Worm (Caenorhabditis elegans) whole organism, L1 larva: ENCODE data around the gene C16D9.6.
A peak's percentile ranks its signal among the peaks of the same experiment; 100 is the strongest.

Source experiments
- C04F5.9 ChIP-seq: sonication (generic microtip); optimal IDR thresholded peaks from 2 replicates; lab custom pipeline; 2016; ENCODE audit warnings: missing genetic modification characterization, missing compliant biosample characterization
- C16A3.4 ChIP-seq: fragments of 150-350 bp; optimal IDR thresholded peaks from 2 replicates; lab custom pipeline; 2014; ENCODE audit warnings: missing biosample characterization, missing genetic modification characterization
- C34B4.2 ChIP-seq: sonication (generic microtip); optimal IDR thresholded peaks from 2 replicates; lab custom pipeline; 2017; ENCODE audit warnings: mild to moderate bottlenecking, missing genetic modification characterization, missing compliant biosample characterization
- F16B12.6 ChIP-seq: fragments of 150-350 bp; optimal IDR thresholded peaks from 2 replicates; lab custom pipeline; 2014; ENCODE audit warnings: missing biosample characterization, missing genetic modification characterization
- Y116A8C.19 ChIP-seq: sonication (generic microtip); optimal IDR thresholded peaks from 2 replicates; lab custom pipeline; 2016; ENCODE audit warnings: missing compliant biosample characterization, missing genetic modification characterization, borderline replicate concordance
- blmp-1 ChIP-seq: fragments of 150-350 bp; optimal IDR thresholded peaks from 2 replicates; lab custom pipeline; 2014; ENCODE audit warnings: missing biosample characterization, missing genetic modification characterization
- ceh-63 ChIP-seq: fragments of 200-800 bp; sonication (Bioruptor generic); optimal IDR thresholded peaks from 2 replicates; lab custom pipeline; 2018; ENCODE audit warnings: mild to moderate bottlenecking, missing genetic modification characterization, missing compliant biosample characterization
- ceh-8 ChIP-seq: fragments of 200-800 bp; sonication (Bioruptor generic); optimal IDR thresholded peaks from 2 replicates; lab custom pipeline; 2018; ENCODE audit warnings: mild to moderate bottlenecking, missing genetic modification characterization, moderate library complexity, missing compliant biosample characterization
- ceh-82 ChIP-seq, 3 experiments: fragments of 150-350 bp in 1 of 3; sonication (generic microtip) in 2 of 3; optimal IDR thresholded peaks; 2 replicates each; lab custom pipeline; 2014 to 2017; ENCODE audit warnings: missing biosample characterization in 3 of 3, missing genetic modification characterization in 3 of 3
- ceh-88 ChIP-seq: fragments of 200-800 bp; sonication (Bioruptor generic); IDR thresholded peaks from 2 replicates; pipeline ENCODE4 v1.3.6; 2022; ENCODE audit warnings: missing genetic modification characterization, missing compliant biosample characterization
- ces-1 ChIP-seq: fragments of 150-350 bp; optimal IDR thresholded peaks from 2 replicates; lab custom pipeline; 2014; ENCODE audit warnings: missing biosample characterization, missing genetic modification reagents, missing genetic modification characterization
- dpl-1 ChIP-seq, 3 experiments: fragments of 150-350 bp in 2 of 3; sonication (generic microtip) in 1 of 3; optimal IDR thresholded peaks; 2 replicates each; lab custom pipeline; 2014 to 2017; ENCODE audit warnings: missing biosample characterization in 3 of 3, missing genetic modification characterization in 3 of 3, missing genetic modification reagents in 3 of 3
- efl-1 ChIP-seq, 4 experiments: fragments of 150-350 bp; optimal IDR thresholded peaks in 3 of 4; peaks in 1 of 4; 1 replicate in 1 of 4; 2 replicates in 3 of 4; lab custom pipeline; 2014; ENCODE audit warnings: missing biosample characterization in 2 of 4, missing genetic modification characterization in 2 of 4, missing genetic modification reagents in 2 of 4
- egl-13 ChIP-seq: sonication (generic microtip); optimal IDR thresholded peaks from 2 replicates; lab custom pipeline; 2016; ENCODE audit warnings: missing genotype, missing genetic modification reagents, missing genetic modification characterization, missing compliant biosample characterization
- elt-2 ChIP-seq: sonication (generic microtip); optimal IDR thresholded peaks from 2 replicates; lab custom pipeline; 2016; ENCODE audit warnings: missing genetic modification characterization, mild to moderate bottlenecking, inconsistent platforms, missing compliant biosample characterization, missing genetic modification reagents
- elt-3 ChIP-seq, 6 experiments: fragments of 150-350 bp in 1 of 6; sonication (generic microtip); optimal IDR thresholded peaks; 2 replicates each; lab custom pipeline; 2017 to 2018; ENCODE audit warnings: missing biosample characterization in 6 of 6, missing genetic modification characterization in 6 of 6, inconsistent platforms in 1 of 6
- fkh-10 ChIP-seq: sonication (generic microtip); optimal IDR thresholded peaks from 2 replicates; lab custom pipeline; 2017; ENCODE audit warnings: missing biosample characterization, missing genetic modification reagents, missing genetic modification characterization
- fos-1 ChIP-seq: fragments of 150-350 bp; optimal IDR thresholded peaks from 2 replicates; lab custom pipeline; 2014; ENCODE audit warnings: missing biosample characterization, missing genetic modification characterization
- grh-1 ChIP-seq: fragments of 200-800 bp; sonication (Bioruptor generic); IDR thresholded peaks from 2 replicates; pipeline ENCODE4 v1.3.6; 2022; ENCODE audit warnings: missing genetic modification reagents, missing genetic modification characterization, missing compliant biosample characterization
- hlh-17 ChIP-seq: fragments of 200-800 bp; sonication (Bioruptor generic); optimal IDR thresholded peaks from 2 replicates; lab custom pipeline; 2018; ENCODE audit warnings: missing genetic modification characterization, mild to moderate bottlenecking, missing compliant biosample characterization, moderate library complexity, borderline replicate concordance
- irx-1 ChIP-seq: sonication (generic microtip); optimal IDR thresholded peaks from 2 replicates; lab custom pipeline; 2016; ENCODE audit warnings: missing genetic modification characterization, missing compliant biosample characterization
- jun-1 ChIP-seq: fragments of 150-350 bp; optimal IDR thresholded peaks from 2 replicates; lab custom pipeline; 2014; ENCODE audit warnings: missing biosample characterization, missing genetic modification reagents, missing genetic modification characterization
- lin-13 ChIP-seq: fragments of 150-350 bp; optimal IDR thresholded peaks from 2 replicates; lab custom pipeline; 2014; ENCODE audit warnings: missing biosample characterization, missing genetic modification reagents, missing genetic modification characterization
- lin-35 ChIP-seq, 2 experiments: fragments of 150-350 bp; optimal IDR thresholded peaks; 2 replicates each; lab custom pipeline; 2014; ENCODE audit warnings: missing biosample characterization in 2 of 2, missing genetic modification characterization in 2 of 2, missing genetic modification reagents in 2 of 2
- lsy-2 ChIP-seq, 2 experiments: fragments of 150-350 bp; optimal IDR thresholded peaks; 2 replicates each; lab custom pipeline; 2014; ENCODE audit warnings: missing biosample characterization in 2 of 2, missing genetic modification characterization in 2 of 2
- mdl-1 ChIP-seq, 2 experiments: fragments of 150-350 bp; optimal IDR thresholded peaks; 2 replicates each; lab custom pipeline; 2014 to 2017; ENCODE audit warnings: missing biosample characterization in 2 of 2, missing genetic modification characterization in 2 of 2, inconsistent platforms in 1 of 2
- mep-1 ChIP-seq: fragments of 150-350 bp; optimal IDR thresholded peaks from 2 replicates; lab custom pipeline; 2014; ENCODE audit warnings: missing biosample characterization, missing genetic modification characterization
- nhr-11 ChIP-seq: fragments of 150-350 bp; optimal IDR thresholded peaks from 2 replicates; lab custom pipeline; 2014; ENCODE audit warnings: missing biosample characterization, missing genetic modification characterization
- nhr-19 ChIP-seq: fragments of 200-800 bp; sonication (Bioruptor generic); conservative IDR thresholded peaks from 2 replicates; pipeline ENCODE4 v1.3.6; 2022; ENCODE audit warnings: missing genetic modification characterization, missing compliant biosample characterization
- nhr-20 ChIP-seq: sonication (generic microtip); optimal IDR thresholded peaks from 2 replicates; lab custom pipeline; 2016; ENCODE audit warnings: mild to moderate bottlenecking, missing genetic modification characterization, missing compliant biosample characterization
- nhr-47 ChIP-seq: sonication (generic microtip); optimal IDR thresholded peaks from 2 replicates; lab custom pipeline; 2016; ENCODE audit warnings: mild to moderate bottlenecking, missing genetic modification characterization, moderate library complexity, missing compliant biosample characterization
- nhr-71 ChIP-seq: sonication (generic microtip); optimal IDR thresholded peaks from 2 replicates; lab custom pipeline; 2016; ENCODE audit warnings: mild to moderate bottlenecking, missing genetic modification characterization, moderate library complexity, missing compliant biosample characterization
- nhr-77 ChIP-seq: fragments of 150-350 bp; optimal IDR thresholded peaks from 2 replicates; lab custom pipeline; 2014; ENCODE audit warnings: missing biosample characterization, missing genetic modification characterization
- nhr-84 ChIP-seq: sonication (generic microtip); optimal IDR thresholded peaks from 2 replicates; lab custom pipeline; 2017; ENCODE audit warnings: missing biosample characterization, missing genetic modification characterization
- nhr-85 ChIP-seq: sonication (generic microtip); peaks from one replicate; lab custom pipeline; 2016; ENCODE audit warnings: missing genetic modification characterization, inconsistent platforms, missing compliant biosample characterization
- nhr-90 ChIP-seq: sonication (generic microtip); optimal IDR thresholded peaks from 2 replicates; lab custom pipeline; 2016; ENCODE audit warnings: mild to moderate bottlenecking, missing genetic modification characterization, missing compliant biosample characterization; ENCODE audit not compliant: poor library complexity
- rnt-1 ChIP-seq: sonication (generic microtip); optimal IDR thresholded peaks from 2 replicates; lab custom pipeline; 2016; ENCODE audit warnings: mild to moderate bottlenecking, missing genetic modification characterization, moderate library complexity, missing compliant biosample characterization
- skn-1 ChIP-seq: fragments of 150-350 bp; optimal IDR thresholded peaks from 2 replicates; lab custom pipeline; 2014; ENCODE audit warnings: missing biosample characterization, missing genetic modification characterization
- snpc-4 ChIP-seq: fragments of 150-350 bp; optimal IDR thresholded peaks from 2 replicates; lab custom pipeline; 2014; ENCODE audit warnings: missing biosample characterization, missing genetic modification characterization
- snu-23 ChIP-seq: sonication (generic microtip); optimal IDR thresholded peaks from 2 replicates; lab custom pipeline; 2016; ENCODE audit warnings: missing genetic modification characterization, missing compliant biosample characterization
- sox-4 ChIP-seq: sonication (generic microtip); optimal IDR thresholded peaks from 2 replicates; lab custom pipeline; 2016; ENCODE audit warnings: missing genetic modification characterization, missing compliant biosample characterization
- sup-37 ChIP-seq: fragments of 200-800 bp; sonication (Bioruptor generic); optimal IDR thresholded peaks from 2 replicates; lab custom pipeline; 2018; ENCODE audit warnings: mild to moderate bottlenecking, missing genetic modification characterization, missing compliant biosample characterization
- swsn-7 ChIP-seq: sonication (generic microtip); optimal IDR thresholded peaks from 2 replicates; lab custom pipeline; 2016; ENCODE audit warnings: missing genetic modification characterization, missing compliant biosample characterization
- tbx-2 ChIP-seq: sonication (generic microtip); optimal IDR thresholded peaks from 2 replicates; lab custom pipeline; 2016; ENCODE audit warnings: missing genetic modification characterization, missing compliant biosample characterization
- unc-130 ChIP-seq: fragments of 150-350 bp; optimal IDR thresholded peaks from 2 replicates; lab custom pipeline; 2017; ENCODE audit warnings: missing biosample characterization, missing genetic modification characterization, inconsistent platforms
- unc-62 ChIP-seq: fragments of 150-350 bp; optimal IDR thresholded peaks from 2 replicates; lab custom pipeline; 2014; ENCODE audit warnings: missing biosample characterization, missing genetic modification reagents, missing genetic modification characterization
- xbp-1 ChIP-seq: sonication (generic microtip); optimal IDR thresholded peaks from 2 replicates; lab custom pipeline; 2016; ENCODE audit warnings: missing genetic modification characterization, missing compliant biosample characterization
- zip-4 ChIP-seq: fragments of 200-800 bp; sonication (Bioruptor generic); optimal IDR thresholded peaks from 2 replicates; lab custom pipeline; 2018; ENCODE audit warnings: mild to moderate bottlenecking, missing genetic modification characterization, moderate library complexity, missing compliant biosample characterization
- ztf-11 ChIP-seq, 2 experiments: sonication (generic microtip); optimal IDR thresholded peaks; 2 replicates each; lab custom pipeline; 2016 to 2017; ENCODE audit warnings: missing genetic modification characterization in 2 of 2, missing biosample characterization in 1 of 2, missing compliant biosample characterization in 1 of 2

The C16D9.6 gene

DNA sequence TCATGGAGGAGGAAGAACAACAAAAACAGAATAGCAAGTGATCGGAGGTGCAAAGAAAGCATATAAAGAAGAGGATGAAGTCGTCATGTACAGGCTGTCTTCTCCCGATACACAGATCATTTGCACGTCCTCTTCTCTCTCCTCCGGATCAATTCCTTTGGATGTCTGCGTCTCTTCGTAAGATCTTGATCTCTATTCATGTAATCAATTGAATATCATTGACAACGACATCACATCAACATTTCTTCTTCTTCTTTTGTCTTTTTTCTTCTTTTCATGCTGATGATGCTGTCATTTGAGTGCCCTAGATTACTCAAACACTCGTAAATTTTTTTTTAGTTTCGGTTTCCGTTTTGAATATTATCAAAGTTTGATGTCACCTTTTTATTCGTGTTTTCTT, 11.8 kb downstream of the C16D9.6 start, which contains the start of gene rol-3 (continued):
- no peak for TF ChIP-seq irx-1
- no peak for TF ChIP-seq zip-4 (GFP tag; lab: Kevin White, UChicago)
- TF ChIP-seq rnt-1 = no peak
- no peak for TF ChIP-seq jun-1

ce11 chrV:8235331-8235730, 14.8 kb downstream of the C16D9.6 start:
- TF ChIP-seq nhr-47 (tag; lab: Kevin White, UChicago) (peak; percentile 24), skn-1 (tag; lab: Kevin White, UChicago) (peak; percentile 47), nhr-20 (tag; lab: Kevin White, UChicago) (peak; percentile 48), lin-13 (GFP tag; lab: Kevin White, UChicago) (peak; percentile 21), sox-4 (tag; lab: Kevin White, UChicago) (no peak), fos-1 (no peak), egl-13 (tag; lab: Kevin White, UChicago) (no peak), nhr-90 (peak; percentile 44), ceh-88 (GFP tag; lab: Robert Waterston, UW) (no peak), F16B12.6 (tag; lab: Kevin White, UChicago) (no peak), nhr-85 (tag; lab: Kevin White, UChicago) (peak; percentile 69), dpl-1 (GFP tag; optimal IDR thresholded peaks at IDR 0.05; lab: Kevin White, UChicago) (peak in 2 of 3 experiments; percentile 24 to 40), Y116A8C.19 (tag; lab: Kevin White, UChicago) (no peak), snu-23 (GFP tag; lab: Kevin White, UChicago) (peak; percentile 63), C16A3.4 (tag; lab: Kevin White, UChicago) (peak; percentile 46), snpc-4 (tag; lab: Kevin White, UChicago) (peak; percentile 65), lsy-2 (tag; optimal IDR thresholded peaks at IDR 0.05; lab: Kevin White, UChicago) (peak in 1 of 2 experiments; percentile 52), grh-1 (GFP tag; lab: Robert Waterston, UW) (no peak), nhr-71 (tag; lab: Kevin White, UChicago) (peak; percentile 49), unc-62 (GFP tag; lab: Kevin White, UChicago) (no peak), mdl-1 (tag; optimal IDR thresholded peaks at IDR 0.05; lab: Kevin White, UChicago) (no peak), elt-3 (tag; optimal IDR thresholded peaks at IDR 0.05; lab: Kevin White, UChicago) (peak in 3 of 6 experiments; percentile 0 to 42 (median 20)), lin-35 (GFP tag; optimal IDR thresholded peaks at IDR 0.05; lab: Kevin White, UChicago) (peak; percentile 16 to 77), ceh-82 (tag; optimal IDR thresholded peaks at IDR 0.05; lab: Kevin White, UChicago) (peak in 1 of 3 experiments; percentile 23), nhr-77 (tag; lab: Kevin White, UChicago) (peak; percentile 47), efl-1 (optimal IDR thresholded peaks at IDR 0.05; lab: Kevin White, UChicago) (peak; percentile 29 to 32), efl-1 (GFP tag; optimal IDR thresholded peaks at IDR 0.05 in 1 of 2; lab: Kevin White, UChicago) (peak; percentile 19 to 71), hlh-17 (no peak), mep-1 (tag; lab: Kevin White, UChicago) (peak; percentile 60), ces-1 (GFP tag; lab: Kevin White, UChicago) (no peak), swsn-7 (tag; lab: Kevin White, UChicago) (peak; percentile 20), ceh-8 (GFP tag; lab: Kevin White, UChicago) (no peak), blmp-1 (tag; lab: Kevin White, UChicago) (peak; percentile 38), nhr-84 (tag; lab: Kevin White, UChicago) (no peak)

- no peak for TF ChIP-seq unc-62 (GFP tag; lab: Kevin White, UChicago)
- no peak for TF ChIP-seq ceh-63 (GFP tag; lab: Kevin White, UChicago)
- no peak for TF ChIP-seq ztf-11 (tag; optimal IDR thresholded peaks at IDR 0.05; lab: Kevin White, UChicago)
- TF ChIP-seq sup-37 (GFP tag; lab: Kevin White, UChicago) = no peak
- TF ChIP-seq nhr-84 (tag; lab: Kevin White, UChicago) = no peak
- TF ChIP-seq xbp-1 (tag; lab: Kevin White, UChicago) = no peak
- peak; percentile 18 for TF ChIP-seq nhr-71 (tag; lab: Kevin White, UChicago)
- no peak for TF ChIP-seq nhr-11
- no peak for TF ChIP-seq unc-130 (tag; lab: Kevin White, UChicago)
- TF ChIP-seq C34B4.2 (tag; lab: Kevin White, UChicago) = no peak
- no peak for TF ChIP-seq nhr-47 (tag; lab: Kevin White, UChicago)
- no peak for TF ChIP-seq elt-2 (tag; lab: Kevin White, UChicago)
- TF ChIP-seq nhr-19 (GFP tag; lab: Robert Waterston, UW) = peak; percentile 23
- no peak for TF ChIP-seq tbx-2 (tag; lab: Kevin White, UChicago)
- TF ChIP-seq fkh-10 (GFP tag; lab: Kevin White, UChicago) = no peak
- TF ChIP-seq rnt-1 = peak; percentile 33
- no peak for TF ChIP-seq jun-1
- TF ChIP-seq zip-4 (GFP tag; lab: Kevin White, UChicago) = no peak
- TF ChIP-seq C04F5.9 (tag; lab: Kevin White, UChicago) = no peak
- TF ChIP-seq lin-35 (GFP tag; optimal IDR thresholded peaks at IDR 0.05; lab: Kevin White, UChicago) = peak in 1 of 2 experiments; percentile 12
Observed at ce11 chrV:8230056-8230455, 20.1 kb downstream of the C16D9.6 start.
